Fruit fly (Drosophila melanogaster): ENCODE measurements around the gene bowl.

- TF ChIP-seq CG11696 (GFP tag; IDR thresholded peaks at IDR 0.05) (no peak), tup (GFP tag; optimal IDR thresholded peaks at IDR 0.05) (no peak), al (GFP tag; IDR thresholded peaks at IDR 0.05) (no peak), CG18599 (GFP tag; optimal IDR thresholded peaks at IDR 0.05) (no peak), yki (optimal IDR thresholded peaks at IDR 0.05) (no peak), Jarid2 (GFP tag; optimal IDR thresholded peaks at IDR 0.05) (no peak), Usf (GFP tag; optimal IDR thresholded peaks at IDR 0.05) (no peak), cas (GFP tag; IDR thresholded peaks at IDR 0.05) (no peak), knrl (GFP tag; IDR thresholded peaks at IDR 0.05; ENCODE audit: partially characterized antibody) (no peak), cato (GFP tag; optimal IDR thresholded peaks at IDR 0.05; ENCODE audit: borderline replicate concordance) (no peak)
Observed at dm6 chr2L:3818903-3819302, 47.4 kb downstream of the bowl start.

All from whole organism, embryonic.